Worm (Caenorhabditis elegans) whole organism, L4/young adult: ENCODE measurements around the gene rars-2.

ENCODE experiments used
- dao-5 ChIP-seq: sonication (generic microtip); optimal IDR thresholded peaks from 2 replicates; lab custom pipeline; 2016; ENCODE audit warnings: missing genotype, missing genetic modification characterization, moderate library complexity, missing compliant biosample characterization
- him-1 ChIP-seq: sonication (generic microtip); optimal IDR thresholded peaks from 2 replicates; lab custom pipeline; 2016; ENCODE audit warnings: missing genotype, missing genetic modification reagents, missing genetic modification characterization, missing compliant biosample characterization

ce11 chrII:6099500-6099899 is 25.9 kb upstream of the rars-2 start, which contains the start of gene rgs-3:
- TF ChIP-seq him-1 (tag; lab: Kevin White, UChicago) (no peak), dao-5 (tag; lab: Kevin White, UChicago) (no peak)
